Fruit fly (Drosophila melanogaster) whole organism, embryonic: ENCODE results near the gene Or74a.

Experiments used
- CG1233 ChIP-seq: fragments of 200-800 bp; sonication (Bioruptor generic); optimal IDR thresholded peaks from 4 replicates; lab custom pipeline; 2018; ENCODE audit warnings: missing biosample characterization, mild to moderate bottlenecking, missing genetic modification characterization
- CG16779 ChIP-seq: fragments of 200-800 bp; sonication (Bioruptor generic); IDR thresholded peaks from 2 replicates; pipeline ENCODE4 v1.3.6; 2022; ENCODE audit warnings: missing biosample characterization, missing genetic modification characterization
- CG18619 ChIP-seq: fragments of 200-800 bp; sonication (Bioruptor generic); optimal IDR thresholded peaks from 3 replicates; lab custom pipeline; 2017; ENCODE audit warnings: missing biosample characterization, mild to moderate bottlenecking, missing genetic modification characterization
- Dfd ChIP-seq, 2 experiments: fragments of >200 bp; optimal IDR thresholded peaks; 2 replicates each; lab custom pipeline; 2017; ENCODE audit warnings: missing biosample characterization in 2 of 2, missing genetic modification characterization in 2 of 2
- bowl ChIP-seq: fragments of 200-800 bp; sonication (Bioruptor generic); IDR thresholded peaks from 2 replicates; pipeline ENCODE4 v1.3.6; 2022; ENCODE audit warnings: missing biosample characterization, missing genetic modification characterization
- schlank ChIP-seq: fragments of 200-800 bp; sonication (Bioruptor generic); optimal IDR thresholded peaks from 2 replicates; lab custom pipeline; 2018; ENCODE audit warnings: missing biosample characterization, mild to moderate bottlenecking, missing genetic modification characterization
- slou ChIP-seq: fragments of 200-800 bp; sonication (Bioruptor generic); optimal IDR thresholded peaks from 3 replicates; lab custom pipeline; 2016; ENCODE audit warnings: missing biosample characterization, missing genetic modification characterization
- wor ChIP-seq: fragments of 200-800 bp; sonication (Bioruptor generic); IDR thresholded peaks from 2 replicates; pipeline ENCODE4 v1.3.6; 2022; ENCODE audit warnings: missing biosample characterization, missing genetic modification characterization

DNA sequence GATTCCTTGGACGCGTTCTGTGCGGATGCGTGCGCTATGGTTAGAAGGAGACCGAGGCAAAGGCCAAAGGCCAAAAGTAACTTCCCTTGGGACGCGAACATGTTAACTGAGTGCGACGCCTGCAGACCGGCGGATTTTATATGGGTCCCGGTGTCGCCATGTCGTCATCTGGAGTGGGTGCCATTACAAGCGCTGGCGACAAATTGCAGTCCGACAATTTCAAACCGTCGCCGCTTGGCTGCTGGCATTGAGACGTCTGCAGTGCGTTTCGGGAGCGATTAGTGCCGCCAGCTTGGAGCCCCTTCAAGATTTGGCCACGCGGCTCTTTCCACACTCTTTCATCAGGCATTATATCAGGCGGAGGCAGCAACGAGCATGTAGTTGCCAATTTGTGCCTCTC, 12.2 kb upstream of the Or74a start, which contains the start of gene CG13727:
- TF ChIP-seq wor (GFP tag; lab: Robert Waterston, UW) (no peak), bowl (GFP tag; lab: Robert Waterston, UW) (no peak), slou (GFP tag; lab: Kevin White, UChicago) (no peak), schlank (tag; lab: Kevin White, UChicago) (no peak), CG18619 (GFP tag; lab: Kevin White, UChicago) (no peak), Dfd (GFP tag; optimal IDR thresholded peaks at IDR 0.05; lab: Kevin White, UChicago) (no peak), CG16779 (GFP tag; lab: Robert Waterston, UW) (no peak), CG1233 (GFP tag; lab: Kevin White, UChicago) (no peak)
